Worm (Caenorhabditis elegans): ENCODE results near the gene dop-4.
A peak's percentile ranks its signal among the peaks of the same experiment; 100 is the strongest.

dop-4 gene

DNA sequence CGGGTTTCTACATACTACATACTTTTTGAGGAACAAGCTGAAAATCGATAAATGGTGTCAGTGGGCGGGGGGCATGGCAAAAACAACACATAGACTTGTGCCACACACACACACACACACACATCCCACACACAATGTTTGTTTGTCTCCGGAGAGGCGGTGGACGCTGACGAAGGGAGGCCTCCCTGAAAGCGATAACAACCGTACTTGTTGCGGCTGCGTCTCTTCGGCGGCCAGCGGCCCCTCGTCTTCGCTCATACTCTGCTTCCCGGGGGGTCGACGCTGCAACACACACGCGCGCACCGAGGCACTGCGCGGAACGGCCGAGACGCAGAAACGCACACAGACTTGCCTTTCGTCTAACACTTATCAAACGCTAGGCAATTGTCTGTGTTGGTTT is 24.7 kb downstream of the dop-4 start (continued):
- TF ChIP-seq nhr-111 (GFP tag; optimal IDR thresholded peaks at IDR 0.05) (no peak), lin-13 (GFP tag; optimal IDR thresholded peaks at IDR 0.05) (peak; percentile 16), nhr-11 (tag; optimal IDR thresholded peaks at IDR 0.05) (peak; percentile 27), rbr-2 (tag; optimal IDR thresholded peaks at IDR 0.05) (peak; percentile 84), fkh-10 (GFP tag; optimal IDR thresholded peaks at IDR 0.05) (no peak), mdt-29 (GFP tag; IDR thresholded peaks at IDR 0.05) (peak; percentile 36; the same call in 1 of the 2 replicates), nhr-76 (tag; optimal IDR thresholded peaks at IDR 0.05) (no peak), dmd-6 (GFP tag; IDR thresholded peaks at IDR 0.05) (peak; percentile 72), nhr-102 (tag; optimal IDR thresholded peaks at IDR 0.05) (peak; percentile 33)

DNA sequence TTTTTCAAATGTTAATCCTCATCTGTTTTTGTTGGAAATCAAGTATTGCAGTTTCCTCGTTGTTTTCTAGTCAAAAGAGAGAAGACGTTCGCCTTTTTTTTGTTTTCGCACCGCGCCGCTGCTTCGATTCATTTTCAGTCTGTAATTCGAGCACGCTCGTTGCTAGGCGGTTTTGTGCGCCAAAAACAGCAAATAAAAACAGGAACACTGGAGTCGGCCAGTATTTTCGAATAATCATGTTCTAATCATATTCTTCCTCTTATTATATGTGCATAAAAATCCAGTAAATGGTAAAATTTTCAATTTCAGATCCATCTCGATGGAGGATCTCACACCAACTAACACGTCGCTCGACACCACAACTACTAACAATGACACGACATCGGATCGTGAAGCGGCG is 26.0 kb downstream of the dop-4 start, which contains the start of gene pdk-1:
Gene pdk-1, plus strand, starts transcription at position 301 of the 400 bp plus-strand sequence.
- TF ChIP-seq nhr-10 (tag; optimal IDR thresholded peaks at IDR 0.05) (no peak), dve-1 (tag; optimal IDR thresholded peaks at IDR 0.05; ENCODE audit: insufficient read depth) (no peak), sdz-12 (GFP tag; optimal IDR thresholded peaks at IDR 0.05) (no peak), R02D3.7 (tag; optimal IDR thresholded peaks at IDR 0.05) (no peak), nhr-11 (tag; optimal IDR thresholded peaks at IDR 0.05) (no peak), zfp-3 (GFP tag; conservative IDR thresholded peaks at IDR 0.05) (no peak), aly-2 (tag; optimal IDR thresholded peaks at IDR 0.05) (no peak), mdl-1 (tag; optimal IDR thresholded peaks at IDR 0.05) (no peak), egl-43 (GFP tag; IDR thresholded peaks at IDR 0.05) (no peak), ceh-82 (tag; optimal IDR thresholded peaks at IDR 0.05) (no peak), mxl-3 (GFP tag; optimal IDR thresholded peaks at IDR 0.05) (no peak), F10B5.3 (tag; optimal IDR thresholded peaks at IDR 0.05) (no peak), D1046.2 (GFP tag; IDR thresholded peaks at IDR 0.05) (no peak), attf-4 (tag; optimal IDR thresholded peaks at IDR 0.05) (no peak), tag-97 (GFP tag; IDR thresholded peaks at IDR 0.05) (no peak)

DNA sequence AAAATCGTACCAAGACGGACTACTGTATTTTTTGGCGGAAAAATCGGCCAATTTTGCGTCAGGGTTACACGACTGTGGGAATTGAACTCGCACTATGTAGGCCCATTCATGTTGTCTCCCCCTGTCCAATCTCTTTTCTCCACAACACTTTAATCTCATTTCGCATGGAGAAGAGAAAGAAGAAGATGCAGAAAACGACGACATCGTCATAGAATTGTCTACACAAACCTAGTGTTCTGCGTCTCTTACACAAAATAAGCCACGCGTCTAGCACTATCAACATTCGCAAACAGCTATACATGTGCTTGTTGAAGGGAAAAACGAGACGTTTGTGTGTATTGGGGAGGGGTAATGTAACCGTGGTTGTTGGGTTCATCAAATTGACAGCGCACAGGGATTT is 27.9 kb downstream of the dop-4 start:
- TF ChIP-seq nhr-25 (tag; optimal IDR thresholded peaks at IDR 0.05; ENCODE audit: borderline replicate concordance, insufficient read depth) (peak; percentile 58), ceh-28 (tag; optimal IDR thresholded peaks at IDR 0.05) (no peak), zip-11 (GFP tag; IDR thresholded peaks at IDR 0.05) (no peak), snpc-4 (tag; optimal IDR thresholded peaks at IDR 0.05) (no peak), pha-4 (GFP tag; IDR thresholded peaks at IDR 0.05) (peak; percentile 62; the same call in 1 of the 2 replicates), pha-4 (tag; optimal IDR thresholded peaks at IDR 0.05) (no peak), vab-7 (GFP tag; IDR thresholded peaks at IDR 0.05) (peak; percentile 52; the same call in 1 of the 2 replicates), fos-1 (tag; optimal IDR thresholded peaks at IDR 0.05) (no peak), hlh-11 (tag; optimal IDR thresholded peaks at IDR 0.05) (peak; percentile 76), spr-1 (tag; optimal IDR thresholded peaks at IDR 0.05) (peak; percentile 83), nhr-28 (tag; optimal IDR thresholded peaks at IDR 0.05) (peak; percentile 59), T20F7.1 (GFP tag; optimal IDR thresholded peaks at IDR 0.05) (peak; percentile 71), nhr-10 (tag; optimal IDR thresholded peaks at IDR 0.05) (peak; percentile 39), F10B5.3 (tag; optimal IDR thresholded peaks at IDR 0.05) (peak; percentile 15), lir-3 (tag; optimal IDR thresholded peaks at IDR 0.05) (no peak), aha-1 (tag) (no peak), nhr-6 (tag; optimal IDR thresholded peaks at IDR 0.05) (peak; percentile 23), daf-16 (GFP tag; optimal IDR thresholded peaks at IDR 0.05) (peak in 1 of 2 experiments; percentile 14), daf-16 (tag; optimal IDR thresholded peaks at IDR 0.05) (peak; percentile 62), F44E2.7 (GFP tag; IDR thresholded peaks at IDR 0.05) (no peak), ama-1 (optimal IDR thresholded peaks at IDR 0.05) (no peak), arid-1 (GFP tag; conservative IDR thresholded peaks at IDR 0.05) (no peak), saeg-2 (GFP tag; IDR thresholded peaks at IDR 0.05) (no peak), daf-19 (GFP tag; conservative IDR thresholded peaks at IDR 0.05) (0 out of 2 replicates have a peak, but pooled peaks have one; percentile 8), Y5F2A.4 (GFP tag; optimal IDR thresholded peaks at IDR 0.05) (peak; percentile 64), dve-1 (tag; optimal IDR thresholded peaks at IDR 0.05; ENCODE audit: insufficient read depth) (peak; percentile 67), ceh-82 (tag; optimal IDR thresholded peaks at IDR 0.05) (no peak), nhr-102 (tag; optimal IDR thresholded peaks at IDR 0.05) (peak; percentile 87), lin-15B (tag; optimal IDR thresholded peaks at IDR 0.05) (no peak), dpl-1 (GFP tag; optimal IDR thresholded peaks at IDR 0.05) (peak; percentile 33), zag-1 (tag; optimal IDR thresholded peaks at IDR 0.05) (no peak), mes-2 (tag; optimal IDR thresholded peaks at IDR 0.05; ENCODE audit: poor library complexity, severe bottlenecking) (peak; percentile 90)

Measured in whole organism, L4 larva.